Worm (Caenorhabditis elegans): ENCODE results near the gene C35A5.3.

ce11 chrV:10546749-10547148 lies 45.6 kb upstream of the C35A5.3 start, which contains the start of gene F25D1.5:
- no peak for TF ChIP-seq W03F9.2 (tag; optimal IDR thresholded peaks at IDR 0.05)
- TF ChIP-seq him-1 (tag; optimal IDR thresholded peaks at IDR 0.05) = no peak
- TF ChIP-seq dao-5 (tag; optimal IDR thresholded peaks at IDR 0.05) = no peak
